Worm (Caenorhabditis elegans) whole organism, L1 larva: ENCODE results near the gene csn-1.

Experiments used
- nhr-76 ChIP-seq: sonication (generic microtip); optimal IDR thresholded peaks from 2 replicates; lab custom pipeline; 2017; ENCODE audit warnings: missing biosample characterization, missing genetic modification characterization
- rnt-1 ChIP-seq: sonication (generic microtip); optimal IDR thresholded peaks from 2 replicates; lab custom pipeline; 2016; ENCODE audit warnings: mild to moderate bottlenecking, missing genetic modification characterization, moderate library complexity, missing compliant biosample characterization
- zag-1 ChIP-seq: fragments of 150-350 bp; optimal IDR thresholded peaks from 2 replicates; lab custom pipeline; 2014; ENCODE audit warnings: missing biosample characterization, missing genetic modification characterization

ce11 chrV:17888939-17889338, 18.5 kb upstream of the csn-1 start, which contains the start of gene C06H5.6:
- TF ChIP-seq rnt-1 (no peak), nhr-76 (tag; lab: Kevin White, UChicago) (no peak), zag-1 (tag; lab: Kevin White, UChicago) (no peak)
